Fruit fly (Drosophila melanogaster) whole organism, embryonic: ENCODE data around the gene ssp3.

Experiments used
- Aef1 ChIP-seq: fragments of 200-800 bp; sonication (Bioruptor generic); IDR thresholded peaks from 3 replicates; pipeline ENCODE4 v1.3.6; 2022; ENCODE audit warnings: missing biosample characterization, missing genetic modification characterization
- Asciz ChIP-seq: fragments of 200-800 bp; sonication (Bioruptor generic); optimal IDR thresholded peaks from 2 replicates; lab custom pipeline; 2017; ENCODE audit warnings: missing biosample characterization, mild to moderate bottlenecking, missing genetic modification characterization, missing genetic modification reagents
- Atf6 ChIP-seq: fragments of 200-800 bp; sonication (Bioruptor generic); IDR thresholded peaks from 2 replicates; pipeline ENCODE4 v1.3.6; 2022; ENCODE audit warnings: missing biosample characterization, missing genetic modification characterization
- BtbVII ChIP-seq: fragments of 200-800 bp; sonication (Bioruptor generic); optimal IDR thresholded peaks from 3 replicates; lab custom pipeline; 2017; ENCODE audit warnings: missing biosample characterization, mild to moderate bottlenecking, missing genetic modification characterization
- CG10274 ChIP-seq: fragments of 200-800 bp; sonication (Bioruptor generic); optimal IDR thresholded peaks from 3 replicates; lab custom pipeline; 2017; ENCODE audit warnings: missing biosample characterization, mild to moderate bottlenecking, missing genetic modification characterization
- CG10366 ChIP-seq: fragments of 200-800 bp; sonication (Bioruptor generic); IDR thresholded peaks from 2 replicates; pipeline ENCODE4 v1.3.6; 2022; ENCODE audit warnings: missing biosample characterization, missing genetic modification characterization
- CG10462 ChIP-seq: fragments of 200-800 bp; sonication (Bioruptor generic); optimal IDR thresholded peaks from 2 replicates; lab custom pipeline; 2016; ENCODE audit warnings: missing biosample characterization, missing genetic modification characterization
- CG11560 ChIP-seq: fragments of 200-800 bp; sonication (Bioruptor generic); IDR thresholded peaks from 3 replicates; pipeline ENCODE4 v1.3.6; 2022; ENCODE audit warnings: missing biosample characterization, missing genetic modification characterization
- CG12071 ChIP-seq: fragments of 200-800 bp; sonication (Bioruptor generic); optimal IDR thresholded peaks from 3 replicates; lab custom pipeline; 2018; ENCODE audit warnings: missing biosample characterization, mild to moderate bottlenecking, missing genetic modification characterization
- CG12391 ChIP-seq: fragments of 200-800 bp; sonication (Bioruptor generic); optimal IDR thresholded peaks from 3 replicates; lab custom pipeline; 2018; ENCODE audit warnings: missing biosample characterization, mild to moderate bottlenecking, missing genetic modification characterization, moderate library complexity
- CG12744 ChIP-seq: fragments of 200-800 bp; sonication (Bioruptor generic); optimal IDR thresholded peaks from 2 replicates; lab custom pipeline; 2016; ENCODE audit warnings: missing biosample characterization, missing genetic modification characterization
- CG15269 ChIP-seq: fragments of 200-800 bp; sonication (Bioruptor generic); optimal IDR thresholded peaks from 2 replicates; lab custom pipeline; 2018; ENCODE audit warnings: missing biosample characterization, mild to moderate bottlenecking, missing genetic modification characterization, moderate library complexity
- CG17186 ChIP-seq: fragments of 200-800 bp; sonication (Bioruptor generic); optimal IDR thresholded peaks from 3 replicates; lab custom pipeline; 2017; ENCODE audit warnings: missing biosample characterization, missing genetic modification reagents, missing genetic modification characterization
- CG1792 ChIP-seq: fragments of 200-800 bp; sonication (Bioruptor generic); optimal IDR thresholded peaks from 2 replicates; lab custom pipeline; 2016; ENCODE audit warnings: missing biosample characterization, missing genetic modification characterization
- CG2678 ChIP-seq: fragments of 200-800 bp; sonication (Bioruptor generic); optimal IDR thresholded peaks from 3 replicates; lab custom pipeline; 2019; ENCODE audit warnings: missing biosample characterization, mild to moderate bottlenecking, missing genetic modification characterization, moderate library complexity
- CG3065 ChIP-seq: fragments of 200-800 bp; sonication (Bioruptor generic); optimal IDR thresholded peaks from 2 replicates; lab custom pipeline; 2016; ENCODE audit warnings: missing biosample characterization, missing genetic modification characterization
- CG34376 ChIP-seq: fragments of 200-800 bp; sonication (Bioruptor generic); optimal IDR thresholded peaks from 2 replicates; lab custom pipeline; 2018; ENCODE audit warnings: missing biosample characterization, mild to moderate bottlenecking, missing genetic modification characterization
- CG4328 ChIP-seq: fragments of 200-800 bp; sonication (Bioruptor generic); optimal IDR thresholded peaks from 3 replicates; lab custom pipeline; 2017; ENCODE audit warnings: missing biosample characterization, missing genetic modification reagents, missing genetic modification characterization
- CG6654 ChIP-seq: fragments of 200-800 bp; sonication (Bioruptor generic); optimal IDR thresholded peaks from 2 replicates; lab custom pipeline; 2017; ENCODE audit warnings: missing biosample characterization, mild to moderate bottlenecking, missing genetic modification characterization
- CG7271 ChIP-seq: fragments of 200-800 bp; sonication (Bioruptor generic); optimal IDR thresholded peaks from 2 replicates; lab custom pipeline; 2018; ENCODE audit warnings: missing biosample characterization, mild to moderate bottlenecking, missing genetic modification characterization, moderate library complexity
- D ChIP-seq, 2 experiments: fragments of 200-800 bp in 1 of 2; fragments of >200 bp in 1 of 2; sonication (Bioruptor generic) in 1 of 2; optimal IDR thresholded peaks; 2 replicates in 1 of 2; 3 replicates in 1 of 2; lab custom pipeline; 2017; ENCODE audit warnings: mild to moderate bottlenecking in 1 of 2, missing biosample characterization in 1 of 2, missing genetic modification characterization in 1 of 2, missing genetic modification reagents in 1 of 2
- Doc2 ChIP-seq: fragments of 200-800 bp; sonication (Bioruptor generic); IDR thresholded peaks from 2 replicates; pipeline ENCODE4 v1.3.6; 2022; ENCODE audit warnings: missing biosample characterization, missing genetic modification characterization
- ERR ChIP-seq: fragments of 200-800 bp; sonication (Bioruptor generic); optimal IDR thresholded peaks from 2 replicates; lab custom pipeline; 2016; ENCODE audit warnings: missing biosample characterization, missing genetic modification characterization
- Gsc ChIP-seq: fragments of 200-800 bp; sonication (Bioruptor generic); IDR thresholded peaks from 2 replicates; pipeline ENCODE4 v1.3.6; 2022; ENCODE audit warnings: missing biosample characterization, missing genetic modification characterization
- Gug ChIP-seq: fragments of 200-800 bp; sonication (Bioruptor generic); IDR thresholded peaks from 4 replicates; pipeline ENCODE4 v1.3.6; 2022; ENCODE audit warnings: missing biosample characterization, missing genetic modification characterization
- HHEX ChIP-seq: fragments of 200-800 bp; sonication (Bioruptor generic); optimal IDR thresholded peaks from 3 replicates; lab custom pipeline; 2017; ENCODE audit warnings: missing biosample characterization, mild to moderate bottlenecking, missing genetic modification characterization, missing genetic modification reagents
- HLH54F ChIP-seq: fragments of 200-800 bp; sonication (Bioruptor generic); optimal IDR thresholded peaks from 3 replicates; lab custom pipeline; 2016; ENCODE audit warnings: missing biosample characterization, missing genetic modification characterization
- Mes4 ChIP-seq: fragments of 200-800 bp; sonication (Bioruptor generic); optimal IDR thresholded peaks from 2 replicates; lab custom pipeline; 2016; ENCODE audit warnings: missing biosample characterization, missing genetic modification characterization
- NC2β ChIP-seq: fragments of 200-800 bp; sonication (Bioruptor generic); optimal IDR thresholded peaks from 2 replicates; lab custom pipeline; 2016; ENCODE audit warnings: missing biosample characterization, missing genetic modification characterization
- Nf-YA ChIP-seq: fragments of 200-800 bp; sonication (Bioruptor generic); IDR thresholded peaks from 2 replicates; pipeline ENCODE4 v1.3.6; 2022; ENCODE audit warnings: missing biosample characterization, missing genetic modification characterization
- Ptx1 ChIP-seq: fragments of 200-800 bp; sonication (Bioruptor generic); IDR thresholded peaks from 2 replicates; pipeline ENCODE4 v1.3.6; 2022; ENCODE audit warnings: missing biosample characterization, missing genetic modification characterization
- Side ChIP-seq: fragments of 200-800 bp; sonication (Bioruptor generic); optimal IDR thresholded peaks from 2 replicates; lab custom pipeline; 2016; ENCODE audit warnings: missing biosample characterization, missing genetic modification characterization
- Six4 ChIP-seq: fragments of 200-800 bp; sonication (Bioruptor generic); optimal IDR thresholded peaks from 2 replicates; lab custom pipeline; 2016; ENCODE audit warnings: missing biosample characterization, missing genetic modification characterization
- TFAM ChIP-seq: fragments of 200-800 bp; sonication (Bioruptor generic); optimal IDR thresholded peaks from 2 replicates; lab custom pipeline; 2017; ENCODE audit warnings: missing biosample characterization, missing genetic modification characterization, inconsistent platforms
- abd-A ChIP-seq: fragments of 200-800 bp; sonication (Bioruptor generic); optimal IDR thresholded peaks from 3 replicates; lab custom pipeline; 2019; ENCODE audit warnings: missing biosample characterization, mild to moderate bottlenecking, missing genetic modification characterization, moderate library complexity
- ase ChIP-seq: fragments of 200-800 bp; sonication (Bioruptor generic); IDR thresholded peaks from 3 replicates; pipeline ENCODE4 v1.3.6; 2022; ENCODE audit warnings: missing biosample characterization, missing genetic modification characterization
- bsh ChIP-seq, 2 experiments: fragments of 200-800 bp; sonication (Bioruptor generic); optimal IDR thresholded peaks; 2 replicates each; lab custom pipeline; 2017 to 2018; ENCODE audit warnings: mild to moderate bottlenecking in 2 of 2, missing biosample characterization in 2 of 2, missing genetic modification characterization in 2 of 2, moderate library complexity in 1 of 2
- cg ChIP-seq: fragments of 200-800 bp; sonication (Bioruptor generic); optimal IDR thresholded peaks from 3 replicates; lab custom pipeline; 2019; ENCODE audit warnings: missing biosample characterization, mild to moderate bottlenecking, missing genetic modification characterization, moderate library complexity
- ci ChIP-seq: fragments of 200-800 bp; sonication (Bioruptor generic); IDR thresholded peaks from 3 replicates; pipeline ENCODE4 v1.3.6; 2022; ENCODE audit warnings: missing biosample characterization, missing genetic modification characterization
- corto ChIP-seq: fragments of 200-800 bp; sonication (Bioruptor generic); optimal IDR thresholded peaks from 2 replicates; lab custom pipeline; 2016; ENCODE audit warnings: missing biosample characterization, mild to moderate bottlenecking, missing genetic modification characterization, moderate library complexity
- danr ChIP-seq: fragments of 200-800 bp; sonication (Bioruptor generic); IDR thresholded peaks from 2 replicates; pipeline ENCODE4 v1.3.6; 2022; ENCODE audit warnings: missing biosample characterization, missing genetic modification characterization
- disco-r ChIP-seq: fragments of 200-800 bp; sonication (Bioruptor generic); optimal IDR thresholded peaks from 2 replicates; lab custom pipeline; 2016; ENCODE audit warnings: missing biosample characterization, missing genetic modification characterization
- gsb ChIP-seq: fragments of 200-800 bp; sonication (Bioruptor generic); IDR thresholded peaks from 2 replicates; pipeline ENCODE4 v1.3.6; 2022; ENCODE audit warnings: missing biosample characterization, missing genetic modification characterization
- ind ChIP-seq: fragments of 200-800 bp; sonication (Bioruptor generic); optimal IDR thresholded peaks from 3 replicates; lab custom pipeline; 2016; ENCODE audit warnings: missing biosample characterization, missing genetic modification characterization
- jing ChIP-seq: fragments of 200-800 bp; sonication (Bioruptor generic); optimal IDR thresholded peaks from 2 replicates; lab custom pipeline; 2018; ENCODE audit warnings: missing biosample characterization, mild to moderate bottlenecking, missing genetic modification characterization
- mam ChIP-seq: fragments of 200-800 bp; sonication (Bioruptor generic); optimal IDR thresholded peaks from 3 replicates; lab custom pipeline; 2016; ENCODE audit warnings: missing biosample characterization, missing genetic modification characterization
- pho ChIP-seq: fragments of 200-800 bp; sonication (Bioruptor generic); optimal IDR thresholded peaks from 2 replicates; lab custom pipeline; 2016; ENCODE audit warnings: missing biosample characterization, missing genetic modification characterization
- phol ChIP-seq: fragments of 200-800 bp; sonication (Bioruptor generic); optimal IDR thresholded peaks from 3 replicates; lab custom pipeline; 2018; ENCODE audit warnings: missing biosample characterization, mild to moderate bottlenecking, missing genetic modification characterization, moderate library complexity
- schlank ChIP-seq: fragments of 200-800 bp; sonication (Bioruptor generic); optimal IDR thresholded peaks from 2 replicates; lab custom pipeline; 2018; ENCODE audit warnings: missing biosample characterization, mild to moderate bottlenecking, missing genetic modification characterization
- toy ChIP-seq: fragments of 200-800 bp; sonication (Bioruptor generic); IDR thresholded peaks from 2 replicates; pipeline ENCODE4 v1.3.6; 2022; ENCODE audit warnings: missing biosample characterization, missing genetic modification characterization

ssp3 gene

DNA sequence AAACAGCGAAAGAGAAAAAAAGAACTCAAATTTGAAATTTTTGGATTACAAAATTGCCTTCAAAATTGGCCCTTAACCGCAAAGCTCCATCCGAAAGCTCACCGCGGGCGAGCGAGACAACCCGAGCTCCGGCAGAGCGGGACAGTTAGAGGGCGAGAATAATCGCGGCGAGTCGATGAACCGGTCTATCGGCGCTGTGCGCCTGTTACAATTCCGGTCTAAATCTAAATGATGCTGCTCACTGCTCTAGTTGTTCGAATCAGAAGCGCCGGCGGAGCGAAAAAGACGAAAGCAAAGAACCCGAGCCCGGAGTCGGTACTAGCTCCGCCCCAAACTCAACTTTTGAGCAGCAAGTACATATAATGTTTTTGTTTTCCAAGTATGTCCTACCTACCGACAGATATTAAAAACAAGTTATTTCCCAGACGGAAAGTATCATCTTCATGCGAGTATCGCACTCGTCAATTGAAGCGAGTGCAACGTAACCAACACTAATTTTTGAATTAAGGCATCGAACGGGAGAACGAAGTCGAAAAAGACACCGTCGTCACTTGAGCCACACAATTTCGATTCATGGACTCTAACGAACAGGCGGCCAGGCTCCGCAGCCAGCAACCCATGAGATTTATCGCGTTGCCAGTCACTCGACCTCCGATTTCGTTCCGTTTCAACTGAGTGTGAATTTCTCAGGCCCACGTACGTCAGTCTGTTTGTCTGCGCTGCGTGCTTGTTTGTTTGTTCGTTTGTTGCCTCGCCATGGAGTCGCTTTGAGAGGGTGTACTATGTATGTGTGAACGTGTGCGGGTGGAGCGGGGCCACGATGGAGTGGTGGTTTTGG, 634 bp upstream of the ssp3 start (continued):
- peak; percentile 37 for TF ChIP-seq D (optimal IDR thresholded peaks at IDR 0.05; lab: Kevin White, UChicago)
- TF ChIP-seq D (GFP tag; optimal IDR thresholded peaks at IDR 0.05; lab: Kevin White, UChicago) = no peak
- no peak for TF ChIP-seq Asciz (GFP tag; lab: Kevin White, UChicago)
- no peak for TF ChIP-seq ci
- no peak for TF ChIP-seq Gsc (GFP tag; lab: Robert Waterston, UW)
- no peak for TF ChIP-seq CG2678 (tag; lab: Kevin White, UChicago)
- no peak for TF ChIP-seq Nf-YA (GFP tag; lab: Robert Waterston, UW)
- TF ChIP-seq HHEX (GFP tag; lab: Kevin White, UChicago) = peak; percentile 3
- TF ChIP-seq CG12391 (tag; lab: Kevin White, UChicago) = no peak
- peak; percentile 12 for TF ChIP-seq BtbVII (GFP tag; lab: Kevin White, UChicago)
- TF ChIP-seq CG34376 (GFP tag; lab: Kevin White, UChicago) = peak; percentile 79
- no peak for TF ChIP-seq NC2β (GFP tag; lab: Kevin White, UChicago)
- no peak for TF ChIP-seq schlank
- peak; percentile 61 for TF ChIP-seq cg (GFP tag; lab: Kevin White, UChicago)
- TF ChIP-seq abd-A = peak; percentile 99
- TF ChIP-seq pho (GFP tag; lab: Kevin White, UChicago) = no peak
- TF ChIP-seq toy (GFP tag; lab: Robert Waterston, UW) = no peak
- no peak for TF ChIP-seq CG10462 (GFP tag; lab: Kevin White, UChicago)
- no peak for TF ChIP-seq Mes4 (GFP tag; lab: Kevin White, UChicago)
- TF ChIP-seq disco-r (GFP tag; lab: Kevin White, UChicago) = no peak
- TF ChIP-seq danr (GFP tag; lab: Robert Waterston, UW) = no peak
- TF ChIP-seq CG3065 = no peak
- TF ChIP-seq CG10274 = no peak
- TF ChIP-seq corto (GFP tag; lab: Kevin White, UChicago) = no peak
- TF ChIP-seq bsh (GFP tag; optimal IDR thresholded peaks at IDR 0.05; lab: Kevin White, UChicago) = peak in 1 of 2 experiments; percentile 48
- TF ChIP-seq CG7271 (tag; lab: Kevin White, UChicago) = no peak
- TF ChIP-seq Side (GFP tag; lab: Kevin White, UChicago) = no peak
- TF ChIP-seq CG12744 = no peak
- TF ChIP-seq CG1792 (GFP tag; lab: Kevin White, UChicago) = no peak
- TF ChIP-seq Ptx1 (GFP tag; lab: Robert Waterston, UW) = no peak
- no peak for TF ChIP-seq HLH54F
- no peak for TF ChIP-seq Doc2 (GFP tag; lab: Robert Waterston, UW)
- no peak for TF ChIP-seq CG17186 (GFP tag; lab: Kevin White, UChicago)
- no peak for TF ChIP-seq ase
- no peak for TF ChIP-seq CG11560 (tag; lab: Robert Waterston, UW)
- no peak for TF ChIP-seq mam (GFP tag; lab: Kevin White, UChicago)
- no peak for TF ChIP-seq CG15269 (tag; lab: Kevin White, UChicago)
- no peak for TF ChIP-seq phol
- TF ChIP-seq gsb (GFP tag; lab: Robert Waterston, UW) = no peak
- no peak for TF ChIP-seq jing (GFP tag; lab: Kevin White, UChicago)
- TF ChIP-seq CG10366 (GFP tag; lab: Robert Waterston, UW) = no peak
- TF ChIP-seq CG6654 (GFP tag; lab: Kevin White, UChicago) = no peak
- no peak for TF ChIP-seq ind (GFP tag; lab: Kevin White, UChicago)
- no peak for TF ChIP-seq Atf6 (GFP tag; lab: Robert Waterston, UW)
- peak; percentile 8 for TF ChIP-seq CG4328 (GFP tag; lab: Kevin White, UChicago)
- no peak for TF ChIP-seq Gug (GFP tag; lab: Robert Waterston, UW)
- peak; percentile 18 for TF ChIP-seq ERR (GFP tag; lab: Kevin White, UChicago)
- no peak for TF ChIP-seq Aef1 (GFP tag; lab: Robert Waterston, UW)
- TF ChIP-seq Six4 (GFP tag; lab: Kevin White, UChicago) = peak; percentile 4
- TF ChIP-seq CG12071 (GFP tag; lab: Kevin White, UChicago) = no peak
- no peak for TF ChIP-seq TFAM (GFP tag; lab: Kevin White, UChicago)
